Worm (Caenorhabditis elegans): Measurements from ENCODE around the gene srh-82.
A peak's percentile ranks its signal among the peaks of the same experiment; 100 is the strongest.

Gene srh-82

ce11 chrV:176870-177467, 32.1 kb downstream of the srh-82 start, which contains the start of gene cul-3 (continued):
- TF ChIP-seq php-3 (GFP tag; IDR thresholded peaks at IDR 0.05): no peak
- TF ChIP-seq ztf-11 (tag; optimal IDR thresholded peaks at IDR 0.05): no peak
- TF ChIP-seq lin-39 (tag; optimal IDR thresholded peaks at IDR 0.05): no peak
- TF ChIP-seq D1046.2 (GFP tag; IDR thresholded peaks at IDR 0.05): no peak
- TF ChIP-seq mxl-2 (GFP tag; conservative IDR thresholded peaks at IDR 0.05): no peak
- peak; percentile 59 for TF ChIP-seq mep-1 (tag; optimal IDR thresholded peaks at IDR 0.05)
- no peak for TF ChIP-seq madf-5 (GFP tag; IDR thresholded peaks at IDR 0.05)
- TF ChIP-seq fkh-10 (GFP tag; optimal IDR thresholded peaks at IDR 0.05): no peak
- no peak for TF ChIP-seq daf-16 (GFP tag; optimal IDR thresholded peaks at IDR 0.05)
- peak; percentile 11 for TF ChIP-seq daf-16 (tag; optimal IDR thresholded peaks at IDR 0.05)
- no peak for TF ChIP-seq spr-1 (tag; optimal IDR thresholded peaks at IDR 0.05)
- TF ChIP-seq saeg-2 (GFP tag; IDR thresholded peaks at IDR 0.05): no peak
- no peak for TF ChIP-seq zag-1 (tag; optimal IDR thresholded peaks at IDR 0.05)
- no peak for TF ChIP-seq ceh-44 (GFP tag; IDR thresholded peaks at IDR 0.05)
- no peak for TF ChIP-seq tag-97 (GFP tag; IDR thresholded peaks at IDR 0.05)
- TF ChIP-seq unc-130 (GFP tag; optimal IDR thresholded peaks at IDR 0.05): no peak
- TF ChIP-seq mdt-29 (GFP tag; IDR thresholded peaks at IDR 0.05): no peak
- peak; percentile 42 for TF ChIP-seq rbr-2 (tag; optimal IDR thresholded peaks at IDR 0.05)
- TF ChIP-seq fos-1 (tag; optimal IDR thresholded peaks at IDR 0.05): no peak
- TF ChIP-seq lim-7 (GFP tag; IDR thresholded peaks at IDR 0.05): no peak
- no peak for TF ChIP-seq mes-2 (tag; optimal IDR thresholded peaks at IDR 0.05; ENCODE audit: poor library complexity, severe bottlenecking)
- TF ChIP-seq Y5F2A.4 (GFP tag; optimal IDR thresholded peaks at IDR 0.05): no peak
- TF ChIP-seq pqm-1 (tag; optimal IDR thresholded peaks at IDR 0.05): no peak
- no peak for TF ChIP-seq lir-3 (tag; optimal IDR thresholded peaks at IDR 0.05)
- no peak for TF ChIP-seq daf-12 (tag; optimal IDR thresholded peaks at IDR 0.05)
- TF ChIP-seq aly-2 (tag; optimal IDR thresholded peaks at IDR 0.05): no peak
- no peak for TF ChIP-seq mdl-1 (tag; optimal IDR thresholded peaks at IDR 0.05)
- peak; percentile 67 for TF ChIP-seq dpl-1 (GFP tag; optimal IDR thresholded peaks at IDR 0.05)
- no peak for TF ChIP-seq zip-11 (GFP tag; IDR thresholded peaks at IDR 0.05)
- peak; percentile 39 for TF ChIP-seq nhr-6 (tag; optimal IDR thresholded peaks at IDR 0.05)

ce11 chrV:185124-185523, 40.2 kb downstream of the srh-82 start:
- TF ChIP-seq cey-2 (tag; optimal IDR thresholded peaks at IDR 0.05; ENCODE audit: borderline replicate concordance, insufficient read depth) (no peak), lin-29 (GFP tag; IDR thresholded peaks at IDR 0.05) (no peak), lin-1 (GFP tag; IDR thresholded peaks at IDR 0.05) (no peak), F26F4.8 (GFP tag; conservative IDR thresholded peaks at IDR 0.05) (no peak), lsy-2 (tag; optimal IDR thresholded peaks at IDR 0.05) (no peak), spr-3 (GFP tag; optimal IDR thresholded peaks at IDR 0.05) (no peak), duxl-1 (tag; optimal IDR thresholded peaks at IDR 0.05; ENCODE audit: poor library complexity) (no peak), dve-1 (tag; optimal IDR thresholded peaks at IDR 0.05; ENCODE audit: insufficient read depth) (no peak), pqm-1 (tag; optimal IDR thresholded peaks at IDR 0.05) (no peak), dmd-9 (GFP tag; IDR thresholded peaks at IDR 0.05) (no peak), ceh-82 (tag; optimal IDR thresholded peaks at IDR 0.05) (no peak), ces-1 (GFP tag; optimal IDR thresholded peaks at IDR 0.05) (no peak), lin-15B (tag; optimal IDR thresholded peaks at IDR 0.05) (no peak), nhr-11 (tag; optimal IDR thresholded peaks at IDR 0.05) (no peak), tag-97 (GFP tag; IDR thresholded peaks at IDR 0.05) (no peak), php-3 (GFP tag; IDR thresholded peaks at IDR 0.05) (no peak)
